Fruit fly (Drosophila melanogaster) whole organism, embryonic: ENCODE measurements around the gene Xe7.

Source experiments
- Atf3 ChIP-seq: fragments of 200-800 bp; sonication (Bioruptor generic); optimal IDR thresholded peaks from 3 replicates; lab custom pipeline; 2016; ENCODE audit warnings: missing biosample characterization, missing genetic modification characterization
- CG10431 ChIP-seq: fragments of 200-800 bp; sonication (Bioruptor generic); optimal IDR thresholded peaks from 3 replicates; lab custom pipeline; 2018; ENCODE audit warnings: missing biosample characterization, mild to moderate bottlenecking, missing genetic modification characterization
- CG11723 ChIP-seq: fragments of 200-800 bp; sonication (Bioruptor generic); optimal IDR thresholded peaks from 2 replicates; lab custom pipeline; 2017; ENCODE audit warnings: missing biosample characterization, mild to moderate bottlenecking, missing genetic modification characterization
- CG12155 ChIP-seq: fragments of 200-800 bp; sonication (Bioruptor generic); optimal IDR thresholded peaks from 3 replicates; lab custom pipeline; 2016; ENCODE audit warnings: missing biosample characterization, missing genetic modification characterization
- CG12391 ChIP-seq: fragments of 200-800 bp; sonication (Bioruptor generic); optimal IDR thresholded peaks from 3 replicates; lab custom pipeline; 2018; ENCODE audit warnings: missing biosample characterization, mild to moderate bottlenecking, missing genetic modification characterization, moderate library complexity
- CG12744 ChIP-seq: fragments of 200-800 bp; sonication (Bioruptor generic); optimal IDR thresholded peaks from 2 replicates; lab custom pipeline; 2016; ENCODE audit warnings: missing biosample characterization, missing genetic modification characterization
- CG15073 ChIP-seq: fragments of 200-800 bp; sonication (Bioruptor generic); optimal IDR thresholded peaks from 2 replicates; lab custom pipeline; 2016; ENCODE audit warnings: missing biosample characterization, missing genetic modification characterization
- CG1603 ChIP-seq: fragments of 200-800 bp; sonication (Bioruptor generic); optimal IDR thresholded peaks from 2 replicates; lab custom pipeline; 2019; ENCODE audit warnings: missing biosample characterization, mild to moderate bottlenecking, missing genetic modification characterization, moderate library complexity
- CG17328 ChIP-seq: fragments of 200-800 bp; sonication (Bioruptor generic); IDR thresholded peaks from 2 replicates; pipeline ENCODE4 v1.3.6; 2022; ENCODE audit warnings: missing biosample characterization, missing genetic modification characterization
- CG17612 ChIP-seq: fragments of 200-800 bp; sonication (Bioruptor generic); IDR thresholded peaks from 2 replicates; pipeline ENCODE4 v1.3.6; 2022; ENCODE audit warnings: missing biosample characterization, missing genetic modification characterization
- CG18476 ChIP-seq: fragments of 200-800 bp; sonication (Bioruptor generic); optimal IDR thresholded peaks from 2 replicates; lab custom pipeline; 2016; ENCODE audit warnings: missing biosample characterization, mild to moderate bottlenecking, missing genetic modification characterization
- CG31224 ChIP-seq: fragments of 200-800 bp; sonication (Bioruptor generic); IDR thresholded peaks from 2 replicates; pipeline ENCODE4 v1.3.6; 2022; ENCODE audit warnings: missing biosample characterization, missing genetic modification characterization
- CG32772 ChIP-seq: fragments of 200-800 bp; sonication (Bioruptor generic); IDR thresholded peaks from 2 replicates; pipeline ENCODE4 v1.3.6; 2022; ENCODE audit warnings: missing biosample characterization, missing genetic modification characterization
- CG3281 ChIP-seq: fragments of 200-800 bp; sonication (Bioruptor generic); optimal IDR thresholded peaks from 3 replicates; lab custom pipeline; 2017; ENCODE audit warnings: missing biosample characterization, mild to moderate bottlenecking, missing genetic modification characterization
- CG34376 ChIP-seq: fragments of 200-800 bp; sonication (Bioruptor generic); optimal IDR thresholded peaks from 2 replicates; lab custom pipeline; 2018; ENCODE audit warnings: missing biosample characterization, mild to moderate bottlenecking, missing genetic modification characterization
- CG3995 ChIP-seq: fragments of 200-800 bp; sonication (Bioruptor generic); optimal IDR thresholded peaks from 3 replicates; lab custom pipeline; 2016; ENCODE audit warnings: missing biosample characterization, missing genetic modification characterization
- CG6683 ChIP-seq: fragments of 200-800 bp; sonication (Bioruptor generic); optimal IDR thresholded peaks from 2 replicates; lab custom pipeline; 2017; ENCODE audit warnings: missing biosample characterization, mild to moderate bottlenecking, missing genetic modification characterization, missing genetic modification reagents
- CG9609 ChIP-seq: fragments of 200-800 bp; sonication (Bioruptor generic); optimal IDR thresholded peaks from 3 replicates; lab custom pipeline; 2016; ENCODE audit warnings: missing biosample characterization, missing genetic modification characterization
- CG9797 ChIP-seq: fragments of 200-800 bp; sonication (Bioruptor generic); optimal IDR thresholded peaks from 3 replicates; lab custom pipeline; 2018; ENCODE audit warnings: missing biosample characterization, mild to moderate bottlenecking, missing genetic modification characterization
- CTCF ChIP-seq: fragments of 200-800 bp; sonication (Bioruptor generic); optimal IDR thresholded peaks from 2 replicates; lab custom pipeline; 2017; ENCODE audit warnings: missing biosample characterization, mild to moderate bottlenecking, missing genetic modification characterization, moderate library complexity
- Camta ChIP-seq: fragments of 200-800 bp; sonication (Bioruptor generic); optimal IDR thresholded peaks from 2 replicates; lab custom pipeline; 2016; ENCODE audit warnings: missing biosample characterization, missing genetic modification characterization
- CrebB ChIP-seq: fragments of 200-800 bp; sonication (Bioruptor generic); optimal IDR thresholded peaks from 3 replicates; lab custom pipeline; 2018; ENCODE audit warnings: missing biosample characterization, mild to moderate bottlenecking, missing genetic modification characterization
- Dip3 ChIP-seq: fragments of 200-800 bp; sonication (Bioruptor generic); optimal IDR thresholded peaks from 3 replicates; lab custom pipeline; 2016; ENCODE audit warnings: missing biosample characterization, missing genetic modification characterization
- Dref ChIP-seq: fragments of 200-800 bp; sonication (Bioruptor generic); IDR thresholded peaks from 2 replicates; pipeline ENCODE4 v1.3.6; 2022; ENCODE audit warnings: missing biosample characterization, missing genetic modification characterization
- Hey ChIP-seq: fragments of 200-800 bp; sonication (Bioruptor generic); optimal IDR thresholded peaks from 3 replicates; lab custom pipeline; 2018; ENCODE audit warnings: missing biosample characterization, mild to moderate bottlenecking, missing genetic modification characterization
- Hr51 ChIP-seq, 2 experiments: fragments of 200-800 bp; sonication (Bioruptor generic); optimal IDR thresholded peaks; 2 replicates in 1 of 2; 3 replicates in 1 of 2; lab custom pipeline; 2016 to 2018; ENCODE audit warnings: missing biosample characterization in 2 of 2, missing genetic modification characterization in 2 of 2, mild to moderate bottlenecking in 1 of 2, moderate library complexity in 1 of 2
- Lhr ChIP-seq: fragments of 200-800 bp; sonication (Bioruptor generic); optimal IDR thresholded peaks from 3 replicates; lab custom pipeline; 2017; ENCODE audit warnings: mild to moderate bottlenecking, missing biosample characterization, missing genetic modification reagents, missing genetic modification characterization
- MESR4 ChIP-seq: fragments of 200-800 bp; sonication (Bioruptor generic); optimal IDR thresholded peaks from 2 replicates; lab custom pipeline; 2018; ENCODE audit warnings: missing biosample characterization, mild to moderate bottlenecking, missing genetic modification characterization, moderate library complexity
- Rfx ChIP-seq: fragments of 200-800 bp; sonication (Bioruptor generic); IDR thresholded peaks from 2 replicates; pipeline ENCODE4 v1.3.6; 2022; ENCODE audit warnings: missing biosample characterization, missing genetic modification characterization
- Sox102F ChIP-seq: fragments of 200-800 bp; sonication (Bioruptor generic); optimal IDR thresholded peaks from 2 replicates; lab custom pipeline; 2018; ENCODE audit warnings: missing biosample characterization, mild to moderate bottlenecking, missing genetic modification characterization, moderate library complexity
- Xbp1 ChIP-seq: fragments of 200-800 bp; sonication (Bioruptor generic); optimal IDR thresholded peaks from 3 replicates; lab custom pipeline; 2016; ENCODE audit warnings: missing biosample characterization, mild to moderate bottlenecking, missing genetic modification characterization
- al ChIP-seq: fragments of 200-800 bp; sonication (Bioruptor generic); IDR thresholded peaks from 2 replicates; pipeline ENCODE4 v1.3.6; 2022; ENCODE audit warnings: missing biosample characterization, missing genetic modification characterization
- amos ChIP-seq: fragments of 200-800 bp; sonication (Bioruptor generic); IDR thresholded peaks from 2 replicates; pipeline ENCODE4 v1.3.6; 2022; ENCODE audit warnings: missing biosample characterization, missing genetic modification characterization; ENCODE audit not compliant: partially characterized antibody
- cad ChIP-seq: fragments of >200 bp; optimal IDR thresholded peaks from 2 replicates; lab custom pipeline; 2017; ENCODE audit warnings: missing biosample characterization, missing genetic modification characterization
- cg ChIP-seq: fragments of 200-800 bp; sonication (Bioruptor generic); optimal IDR thresholded peaks from 3 replicates; lab custom pipeline; 2019; ENCODE audit warnings: missing biosample characterization, mild to moderate bottlenecking, missing genetic modification characterization, moderate library complexity
- eyg ChIP-seq: fragments of 200-800 bp; sonication (Bioruptor generic); optimal IDR thresholded peaks from 3 replicates; lab custom pipeline; 2016; ENCODE audit warnings: missing biosample characterization, missing genetic modification characterization
- gfzf ChIP-seq: fragments of 200-800 bp; sonication (Bioruptor generic); optimal IDR thresholded peaks from 2 replicates; lab custom pipeline; 2016; ENCODE audit warnings: missing biosample characterization, mild to moderate bottlenecking, missing genetic modification characterization, moderate library complexity
- gro ChIP-seq: fragments of 200-800 bp; sonication (Bioruptor generic); optimal IDR thresholded peaks from 2 replicates; lab custom pipeline; 2016; ENCODE audit warnings: missing biosample characterization, missing genetic modification characterization
- jing ChIP-seq: fragments of 200-800 bp; sonication (Bioruptor generic); optimal IDR thresholded peaks from 2 replicates; lab custom pipeline; 2018; ENCODE audit warnings: missing biosample characterization, mild to moderate bottlenecking, missing genetic modification characterization
- ken ChIP-seq: fragments of 200-800 bp; sonication (Bioruptor generic); IDR thresholded peaks from 3 replicates; pipeline ENCODE4 v1.3.6; 2022; ENCODE audit warnings: missing biosample characterization, missing genetic modification characterization
- lmd ChIP-seq: fragments of 200-800 bp; sonication (Bioruptor generic); IDR thresholded peaks from 2 replicates; pipeline ENCODE4 v1.3.6; 2022; ENCODE audit warnings: missing biosample characterization, missing genetic modification characterization
- org-1 ChIP-seq: fragments of 200-800 bp; sonication (Bioruptor generic); optimal IDR thresholded peaks from 2 replicates; lab custom pipeline; 2017; ENCODE audit warnings: missing biosample characterization, missing genetic modification characterization
- row ChIP-seq: fragments of 200-800 bp; sonication (Bioruptor generic); IDR thresholded peaks from 3 replicates; pipeline ENCODE4 v1.3.6; 2022; ENCODE audit warnings: missing biosample characterization, missing genetic modification characterization
- sens ChIP-seq: fragments of 200-800 bp; sonication (Bioruptor generic); peaks from one replicate; lab custom pipeline; 2016; ENCODE audit warnings: missing biosample characterization, missing genetic modification characterization
- slbo ChIP-seq: fragments of 200-800 bp; sonication (Bioruptor generic); IDR thresholded peaks from 2 replicates; pipeline ENCODE4 v1.3.6; 2022; ENCODE audit warnings: missing biosample characterization, missing genetic modification characterization
- sr ChIP-seq: fragments of 200-800 bp; sonication (Bioruptor generic); IDR thresholded peaks from 3 replicates; pipeline ENCODE4 v1.3.6; 2022; ENCODE audit warnings: missing biosample characterization, missing genetic modification characterization
- tgo ChIP-seq: fragments of 200-800 bp; sonication (Bioruptor generic); IDR thresholded peaks from 3 replicates; pipeline ENCODE4 v1.3.6; 2022; ENCODE audit warnings: missing biosample characterization, missing genetic modification characterization
- tio ChIP-seq: fragments of 200-800 bp; sonication (Bioruptor generic); optimal IDR thresholded peaks from 2 replicates; lab custom pipeline; 2017; ENCODE audit warnings: missing biosample characterization, missing genetic modification characterization, inconsistent platforms
- toy ChIP-seq: fragments of 200-800 bp; sonication (Bioruptor generic); IDR thresholded peaks from 2 replicates; pipeline ENCODE4 v1.3.6; 2022; ENCODE audit warnings: missing biosample characterization, missing genetic modification characterization
- twi ChIP-seq: fragments of 200-800 bp; optimal IDR thresholded peaks from 2 replicates; lab custom pipeline; 2019; ENCODE audit warnings: missing biosample characterization, mild to moderate bottlenecking, missing genetic modification characterization, moderate library complexity

Gene Xe7

dm6 chr3R:5636519-5637430 is 32.4 kb downstream of the Xe7 start, which contains the start of the genes CG31548 and CG12170 (continued):
- TF ChIP-seq tio (GFP tag; lab: Kevin White, UChicago) (no peak), lmd (GFP tag; lab: Robert Waterston, UW) (no peak), CG17612 (GFP tag; lab: Robert Waterston, UW) (no peak), org-1 (GFP tag; lab: Kevin White, UChicago) (no peak), jing (GFP tag; lab: Kevin White, UChicago) (no peak), Camta (GFP tag; lab: Kevin White, UChicago) (peak; percentile 29), row (GFP tag; lab: Robert Waterston, UW) (peak; percentile 62; the same call in 2 of the 3 replicates), CG6683 (peak; percentile 34), CG12744 (GFP tag; lab: Kevin White, UChicago) (no peak), Hr51 (GFP tag; optimal IDR thresholded peaks at IDR 0.05; lab: Kevin White, UChicago) (no peak), CG3995 (GFP tag; lab: Kevin White, UChicago) (no peak), eyg (no peak), gro (peak; percentile 11), al (no peak), cad (GFP tag; lab: Kevin White, UChicago) (no peak), ken (GFP tag; lab: Robert Waterston, UW) (no peak), Atf3 (GFP tag; lab: Kevin White, UChicago) (no peak), CG18476 (peak; percentile 34), CG15073 (no peak), Sox102F (GFP tag; lab: Kevin White, UChicago) (no peak), cg (no peak), Dip3 (GFP tag; lab: Kevin White, UChicago) (no peak), CG32772 (no peak), Dref (no peak), CG3281 (GFP tag; lab: Kevin White, UChicago) (peak; percentile 40), CG1603 (tag; lab: Kevin White, UChicago) (no peak), CG9797 (peak; percentile 54), CG12391 (tag; lab: Kevin White, UChicago) (peak; percentile 78), CG31224 (GFP tag; lab: Robert Waterston, UW) (no peak), tgo (peak; percentile 43; the same call in 2 of the 3 replicates), Rfx (GFP tag; lab: Robert Waterston, UW) (0 out of 2 replicates have a peak, but pooled peaks have one; percentile 28), CTCF (GFP tag; lab: Kevin White, UChicago) (no peak), sr (GFP tag; lab: Robert Waterston, UW) (no peak), CG10431 (GFP tag; lab: Kevin White, UChicago) (peak; percentile 92), gfzf (GFP tag; lab: Kevin White, UChicago) (peak; percentile 49), CG34376 (GFP tag; lab: Kevin White, UChicago) (no peak), CG11723 (GFP tag; lab: Kevin White, UChicago) (no peak), Lhr (peak; percentile 19), CG9609 (peak; percentile 2), twi (tag; lab: Kevin White, UChicago) (no peak), Xbp1 (GFP tag; lab: Kevin White, UChicago) (peak; percentile 72), MESR4 (peak; percentile 94), Hey (tag; lab: Kevin White, UChicago) (no peak), CG12155 (GFP tag; lab: Kevin White, UChicago) (peak; percentile 31), toy (GFP tag; lab: Robert Waterston, UW) (no peak), CrebB (tag; lab: Kevin White, UChicago) (no peak), sens (GFP tag; lab: Kevin White, UChicago) (peak; percentile 93), CG17328 (GFP tag; lab: Robert Waterston, UW) (peak; percentile 64), amos (GFP tag; lab: Robert Waterston, UW) (no peak), slbo (GFP tag; lab: Robert Waterston, UW) (peak; percentile 24; the same call in 1 of the 2 replicates)
